Worm (Caenorhabditis elegans): Measurements from ENCODE around the gene clec-72.
"Not testable (repeated sequence)": the region's sequence is repeated elsewhere in the genome, so short reads cannot be mapped to it uniquely, and the experiment has no call there.

Gene clec-72

ce11 chrIV:3909114-3909513 is 35.5 kb upstream of the clec-72 start, which contains the start of gene F56D6.13:
Gene F56D6.13, plus strand, starts transcription at chrIV:3909414.
- no peak for TF ChIP-seq egl-13 (tag; optimal IDR thresholded peaks at IDR 0.05)
- TF ChIP-seq pqm-1 (tag; optimal IDR thresholded peaks at IDR 0.05) = no peak
- no peak for TF ChIP-seq Y116A8C.19 (tag; optimal IDR thresholded peaks at IDR 0.05; ENCODE audit: borderline replicate concordance)
- no peak for TF ChIP-seq C04F5.9 (tag; optimal IDR thresholded peaks at IDR 0.05)
- no peak for TF ChIP-seq lin-35 (GFP tag; optimal IDR thresholded peaks at IDR 0.05)
- no peak for TF ChIP-seq irx-1 (tag; optimal IDR thresholded peaks at IDR 0.05)
- no peak for TF ChIP-seq fkh-10 (GFP tag; optimal IDR thresholded peaks at IDR 0.05)
- no peak for TF ChIP-seq dpl-1 (GFP tag; optimal IDR thresholded peaks at IDR 0.05)
- TF ChIP-seq isw-1 (GFP tag; IDR thresholded peaks at IDR 0.05) = no peak
- TF ChIP-seq alr-1 (tag; optimal IDR thresholded peaks at IDR 0.05; ENCODE audit: borderline replicate concordance) = no peak
- TF ChIP-seq mef-2 (tag; optimal IDR thresholded peaks at IDR 0.05) = no peak
- no peak for TF ChIP-seq nhr-11 (tag; optimal IDR thresholded peaks at IDR 0.05)
- no peak for TF ChIP-seq unc-86 (tag; optimal IDR thresholded peaks at IDR 0.05)
- no peak for TF ChIP-seq nhr-12 (tag; optimal IDR thresholded peaks at IDR 0.05)
- TF ChIP-seq F16B12.6 (tag; optimal IDR thresholded peaks at IDR 0.05) = no peak
- no peak for TF ChIP-seq elt-2 (tag; optimal IDR thresholded peaks at IDR 0.05)
- TF ChIP-seq C34B4.2 (tag; optimal IDR thresholded peaks at IDR 0.05) = no peak
- no peak for TF ChIP-seq aly-2 (tag; optimal IDR thresholded peaks at IDR 0.05)

- not testable (repeated sequence) for TF ChIP-seq lin-13 (GFP tag; optimal IDR thresholded peaks at IDR 0.05); nhr-11 (tag; optimal IDR thresholded peaks at IDR 0.05); ceh-63 (GFP tag; optimal IDR thresholded peaks at IDR 0.05)
Observed at ce11 chrIV:3911848-3912247, 32.8 kb upstream of the clec-72 start, which contains the start of gene F56D6.18. Gene F56D6.18, minus strand, starts transcription at chrIV:3911948.

- TF ChIP-seq alr-1 (tag; optimal IDR thresholded peaks at IDR 0.05; ENCODE audit: borderline replicate concordance) (no peak), ceh-90 (tag; optimal IDR thresholded peaks at IDR 0.05) (no peak), isw-1 (GFP tag; IDR thresholded peaks at IDR 0.05) (no peak), lir-3 (tag; optimal IDR thresholded peaks at IDR 0.05; ENCODE audit: poor library complexity) (no peak), tlp-1 (tag; optimal IDR thresholded peaks at IDR 0.05) (no peak), F16B12.6 (tag; optimal IDR thresholded peaks at IDR 0.05) (no peak)
Observed at ce11 chrIV:3912598-3912997, 32.0 kb upstream of the clec-72 start, which contains the start of gene F56D6.20. Gene F56D6.20, plus strand, starts transcription at chrIV:3912898.

ce11 chrIV:3914462-3914861 is 30.2 kb upstream of the clec-72 start, which contains the start of gene F56D6.19:
Gene F56D6.19, plus strand, starts transcription at chrIV:3914762.
- TF ChIP-seq efl-1 (optimal IDR thresholded peaks at IDR 0.05) (no peak), efl-1 (GFP tag; optimal IDR thresholded peaks at IDR 0.05 in 1 of 2) (peak in 1 of 2 experiments; percentile 64), C04F5.9 (tag; optimal IDR thresholded peaks at IDR 0.05) (no peak)

- TF ChIP-seq mdl-1 (tag; optimal IDR thresholded peaks at IDR 0.05) (no peak), ceh-63 (GFP tag; optimal IDR thresholded peaks at IDR 0.05) (no peak), unc-62 (GFP tag; optimal IDR thresholded peaks at IDR 0.05) (no peak), sptf-1 (tag; optimal IDR thresholded peaks at IDR 0.05) (no peak), Y116A8C.19 (tag; optimal IDR thresholded peaks at IDR 0.05; ENCODE audit: borderline replicate concordance) (no peak)
Observed at ce11 chrIV:3915296-3915695, 29.3 kb upstream of the clec-72 start, which contains the start of gene srz-20. Gene srz-20, plus strand, starts transcription at chrIV:3915596.

ce11 chrIV:3917405-3917804 is 27.2 kb upstream of the clec-72 start, which contains the start of gene F56D6.14:
Gene F56D6.14, plus strand, starts transcription at chrIV:3917705.
- TF ChIP-seq swsn-7 (tag; optimal IDR thresholded peaks at IDR 0.05) (no peak), nhr-20 (tag; optimal IDR thresholded peaks at IDR 0.05) (no peak), mab-9 (GFP tag; IDR thresholded peaks at IDR 0.05) (no peak), aha-1 (tag; optimal IDR thresholded peaks at IDR 0.05) (no peak), vab-15 (tag; optimal IDR thresholded peaks at IDR 0.05) (no peak), tlp-1 (tag; optimal IDR thresholded peaks at IDR 0.05) (no peak), ceh-63 (GFP tag; optimal IDR thresholded peaks at IDR 0.05) (no peak), nhr-71 (tag; optimal IDR thresholded peaks at IDR 0.05) (no peak), unc-130 (tag; optimal IDR thresholded peaks at IDR 0.05) (no peak), lin-39 (tag; optimal IDR thresholded peaks at IDR 0.05) (no peak), C04F5.9 (tag; optimal IDR thresholded peaks at IDR 0.05) (no peak)

Data from whole organism, L1 larva.